Fruit fly (Drosophila melanogaster) whole organism, embryonic: Measurements from ENCODE around the gene CG42781.

Experiments used
- Antp ChIP-seq: fragments of 200-800 bp; sonication (Bioruptor generic); optimal IDR thresholded peaks from 3 replicates; lab custom pipeline; 2016; ENCODE audit warnings: missing biosample characterization, missing genetic modification characterization
- Asciz ChIP-seq: fragments of 200-800 bp; sonication (Bioruptor generic); optimal IDR thresholded peaks from 2 replicates; lab custom pipeline; 2017; ENCODE audit warnings: missing biosample characterization, mild to moderate bottlenecking, missing genetic modification characterization, missing genetic modification reagents
- CG10209 ChIP-seq: fragments of 200-800 bp; sonication (Bioruptor generic); optimal IDR thresholded peaks from 3 replicates; lab custom pipeline; 2017; ENCODE audit warnings: missing biosample characterization, mild to moderate bottlenecking, missing genetic modification characterization, missing genetic modification reagents
- CG11456 ChIP-seq: fragments of 200-800 bp; sonication (Bioruptor generic); IDR thresholded peaks from 3 replicates; pipeline ENCODE4 v1.3.6; 2022; ENCODE audit warnings: missing biosample characterization, missing genetic modification characterization
- CG1233 ChIP-seq: fragments of 200-800 bp; sonication (Bioruptor generic); optimal IDR thresholded peaks from 4 replicates; lab custom pipeline; 2018; ENCODE audit warnings: missing biosample characterization, mild to moderate bottlenecking, missing genetic modification characterization
- CG12769 ChIP-seq: fragments of 200-800 bp; sonication (Bioruptor generic); optimal IDR thresholded peaks from 2 replicates; lab custom pipeline; 2019; ENCODE audit warnings: missing biosample characterization, mild to moderate bottlenecking, missing genetic modification characterization, moderate library complexity
- CG14860 ChIP-seq: fragments of 200-800 bp; sonication (Bioruptor generic); IDR thresholded peaks from 3 replicates; pipeline ENCODE4 v1.3.6; 2022; ENCODE audit warnings: missing biosample characterization, missing genetic modification characterization; ENCODE audit not compliant: partially characterized antibody
- CG17568 ChIP-seq: fragments of 200-800 bp; sonication (Bioruptor generic); optimal IDR thresholded peaks from 2 replicates; lab custom pipeline; 2018; ENCODE audit warnings: missing biosample characterization, mild to moderate bottlenecking, missing genetic modification characterization, moderate library complexity
- CG2202 ChIP-seq: fragments of 200-800 bp; sonication (Bioruptor generic); optimal IDR thresholded peaks from 2 replicates; lab custom pipeline; 2018; ENCODE audit warnings: missing biosample characterization, mild to moderate bottlenecking, missing genetic modification characterization
- CG3726 ChIP-seq: fragments of 200-800 bp; sonication (Bioruptor generic); IDR thresholded peaks from 3 replicates; pipeline ENCODE4, ENCODE4 v1.3.6; 2022; ENCODE audit warnings: missing biosample characterization, missing genetic modification characterization
- CG6765 ChIP-seq: fragments of 200-800 bp; sonication (Bioruptor generic); optimal IDR thresholded peaks from 3 replicates; lab custom pipeline; 2017; ENCODE audit warnings: missing biosample characterization, mild to moderate bottlenecking, missing genetic modification characterization
- CG6854 ChIP-seq: fragments of 200-800 bp; sonication (Bioruptor generic); optimal IDR thresholded peaks from 3 replicates; lab custom pipeline; 2017; ENCODE audit warnings: missing biosample characterization, mild to moderate bottlenecking, missing genetic modification characterization
- CG7963 ChIP-seq: fragments of 200-800 bp; sonication (Bioruptor generic); IDR thresholded peaks from 3 replicates; pipeline ENCODE4 v1.3.6; 2022; ENCODE audit warnings: missing biosample characterization, missing genetic modification characterization; ENCODE audit not compliant: partially characterized antibody
- CG8290 ChIP-seq, 3 experiments: fragments of 200-800 bp; sonication (Bioruptor generic); optimal IDR thresholded peaks; 2 replicates each; lab custom pipeline; 2016 to 2019; ENCODE audit warnings: missing biosample characterization in 3 of 3, missing genetic modification characterization in 3 of 3, mild to moderate bottlenecking in 2 of 3, moderate library complexity in 1 of 3
- CG8478 ChIP-seq: fragments of >200 bp; optimal IDR thresholded peaks from 2 replicates; lab custom pipeline; 2018
- CG9437 ChIP-seq: fragments of 200-800 bp; sonication (Bioruptor generic); optimal IDR thresholded peaks from 2 replicates; lab custom pipeline; 2018; ENCODE audit warnings: missing biosample characterization, mild to moderate bottlenecking, missing genetic modification characterization
- Chrac-16 ChIP-seq: fragments of 200-800 bp; sonication (Bioruptor generic); optimal IDR thresholded peaks from 3 replicates; lab custom pipeline; 2016; ENCODE audit warnings: missing biosample characterization, missing genetic modification characterization
- CkIIα-i1 ChIP-seq: fragments of 200-800 bp; sonication (Bioruptor generic); IDR thresholded peaks from 2 replicates; pipeline ENCODE4 v1.3.6; 2022; ENCODE audit warnings: missing biosample characterization, missing genetic modification characterization
- Dad ChIP-seq: fragments of 200-800 bp; sonication (Bioruptor generic); optimal IDR thresholded peaks from 3 replicates; lab custom pipeline; 2016; ENCODE audit warnings: missing biosample characterization, missing genetic modification characterization
- Doc2 ChIP-seq: fragments of 200-800 bp; sonication (Bioruptor generic); IDR thresholded peaks from 2 replicates; pipeline ENCODE4 v1.3.6; 2022; ENCODE audit warnings: missing biosample characterization, missing genetic modification characterization
- Dp ChIP-seq: fragments of 200-800 bp; sonication (Bioruptor generic); optimal IDR thresholded peaks from 2 replicates; lab custom pipeline; 2018; ENCODE audit warnings: missing biosample characterization, mild to moderate bottlenecking, missing genetic modification characterization, moderate library complexity
- Elba2 ChIP-seq: fragments of 200-800 bp; sonication (Bioruptor generic); optimal IDR thresholded peaks from 3 replicates; lab custom pipeline; 2016; ENCODE audit warnings: missing biosample characterization, missing genetic modification characterization
- NFAT ChIP-seq: fragments of 200-800 bp; sonication (Bioruptor generic); IDR thresholded peaks from 2 replicates; pipeline ENCODE4 v1.3.6; 2022; ENCODE audit warnings: missing biosample characterization, missing genetic modification characterization
- Oli ChIP-seq: fragments of 200-800 bp; sonication (Bioruptor generic); optimal IDR thresholded peaks from 2 replicates; lab custom pipeline; 2018; ENCODE audit warnings: missing biosample characterization, mild to moderate bottlenecking, missing genetic modification characterization, moderate library complexity
- TFAM ChIP-seq: fragments of 200-800 bp; sonication (Bioruptor generic); optimal IDR thresholded peaks from 2 replicates; lab custom pipeline; 2017; ENCODE audit warnings: missing biosample characterization, missing genetic modification characterization, inconsistent platforms
- Usf ChIP-seq: fragments of 200-800 bp; sonication (Bioruptor generic); optimal IDR thresholded peaks from 2 replicates; lab custom pipeline; 2017; ENCODE audit warnings: missing genotype, missing biosample characterization, missing genetic modification characterization
- bigmax ChIP-seq: fragments of 200-800 bp; sonication (Bioruptor generic); optimal IDR thresholded peaks from 2 replicates; lab custom pipeline; 2018; ENCODE audit warnings: missing biosample characterization, mild to moderate bottlenecking, missing genetic modification characterization
- btn ChIP-seq: fragments of 200-800 bp; sonication (Bioruptor generic); optimal IDR thresholded peaks from 2 replicates; lab custom pipeline; 2016; ENCODE audit warnings: missing biosample characterization, missing genetic modification characterization
- cas ChIP-seq: fragments of 200-800 bp; sonication (Bioruptor generic); IDR thresholded peaks from 2 replicates; pipeline ENCODE4 v1.3.6; 2022; ENCODE audit warnings: missing biosample characterization, missing genetic modification characterization
- corto ChIP-seq: fragments of 200-800 bp; sonication (Bioruptor generic); optimal IDR thresholded peaks from 2 replicates; lab custom pipeline; 2016; ENCODE audit warnings: missing biosample characterization, mild to moderate bottlenecking, missing genetic modification characterization, moderate library complexity
- dmrt11E ChIP-seq: fragments of 200-800 bp; sonication (Bioruptor generic); optimal IDR thresholded peaks from 3 replicates; lab custom pipeline; 2018; ENCODE audit warnings: missing biosample characterization, mild to moderate bottlenecking, missing genetic modification characterization, moderate library complexity
- dpn ChIP-seq, 2 experiments: fragments of 200-800 bp; sonication (Bioruptor generic); optimal IDR thresholded peaks; 3 replicates each; lab custom pipeline; 2016; ENCODE audit warnings: missing biosample characterization in 2 of 2, missing genetic modification characterization in 2 of 2
- dysf ChIP-seq: fragments of 200-800 bp; sonication (Bioruptor generic); IDR thresholded peaks from 3 replicates; pipeline ENCODE4 v1.3.6; 2022; ENCODE audit warnings: missing biosample characterization, missing genetic modification characterization
- eyg ChIP-seq: fragments of 200-800 bp; sonication (Bioruptor generic); optimal IDR thresholded peaks from 3 replicates; lab custom pipeline; 2016; ENCODE audit warnings: missing biosample characterization, missing genetic modification characterization
- fd96Cb ChIP-seq: fragments of 200-800 bp; sonication (Bioruptor generic); optimal IDR thresholded peaks from 2 replicates; lab custom pipeline; 2018; ENCODE audit warnings: missing biosample characterization, mild to moderate bottlenecking, missing genetic modification characterization, moderate library complexity
- gem ChIP-seq: fragments of 200-800 bp; sonication (Bioruptor generic); optimal IDR thresholded peaks from 2 replicates; lab custom pipeline; 2019; ENCODE audit warnings: missing biosample characterization, mild to moderate bottlenecking, missing genetic modification characterization, moderate library complexity
- gsb ChIP-seq: fragments of 200-800 bp; sonication (Bioruptor generic); IDR thresholded peaks from 2 replicates; pipeline ENCODE4 v1.3.6; 2022; ENCODE audit warnings: missing biosample characterization, missing genetic modification characterization
- inv ChIP-seq: fragments of 200-800 bp; sonication (Bioruptor generic); IDR thresholded peaks from 2 replicates; pipeline ENCODE4 v1.3.6; 2022; ENCODE audit warnings: missing biosample characterization, missing genetic modification characterization; ENCODE audit not compliant: partially characterized antibody
- jigr1 ChIP-seq: fragments of 200-800 bp; sonication (Bioruptor generic); IDR thresholded peaks from 3 replicates; pipeline ENCODE4 v1.3.6; 2022; ENCODE audit warnings: missing biosample characterization, missing genetic modification characterization
- ken ChIP-seq: fragments of 200-800 bp; sonication (Bioruptor generic); IDR thresholded peaks from 3 replicates; pipeline ENCODE4 v1.3.6; 2022; ENCODE audit warnings: missing biosample characterization, missing genetic modification characterization
- lbe ChIP-seq: fragments of 200-800 bp; sonication (Bioruptor generic); optimal IDR thresholded peaks from 2 replicates; lab custom pipeline; 2016; ENCODE audit warnings: missing biosample characterization, mild to moderate bottlenecking, missing genetic modification characterization
- nau ChIP-seq: fragments of 200-800 bp; sonication (Bioruptor generic); optimal IDR thresholded peaks from 3 replicates; lab custom pipeline; 2017; ENCODE audit warnings: missing biosample characterization, mild to moderate bottlenecking, missing genetic modification characterization, missing genetic modification reagents
- pnt ChIP-seq: fragments of 200-800 bp; sonication (Bioruptor generic); optimal IDR thresholded peaks from 3 replicates; lab custom pipeline; 2016; ENCODE audit warnings: missing biosample characterization, missing genetic modification characterization
- pzg ChIP-seq: fragments of 200-800 bp; sonication (Bioruptor generic); optimal IDR thresholded peaks from 3 replicates; lab custom pipeline; 2018; ENCODE audit warnings: missing biosample characterization, mild to moderate bottlenecking, missing genetic modification characterization, moderate library complexity
- repo ChIP-seq: fragments of 200-800 bp; sonication (Bioruptor generic); optimal IDR thresholded peaks from 2 replicates; lab custom pipeline; 2016; ENCODE audit warnings: missing biosample characterization, missing genetic modification characterization
- salm ChIP-seq: fragments of 200-800 bp; sonication (Bioruptor generic); optimal IDR thresholded peaks from 2 replicates; lab custom pipeline; 2018; ENCODE audit warnings: missing biosample characterization, mild to moderate bottlenecking, missing genetic modification characterization
- sens ChIP-seq: fragments of 200-800 bp; sonication (Bioruptor generic); peaks from one replicate; lab custom pipeline; 2016; ENCODE audit warnings: missing biosample characterization, missing genetic modification characterization
- slou ChIP-seq: fragments of 200-800 bp; sonication (Bioruptor generic); optimal IDR thresholded peaks from 3 replicates; lab custom pipeline; 2016; ENCODE audit warnings: missing biosample characterization, missing genetic modification characterization
- slp2 ChIP-seq: fragments of 200-800 bp; sonication (Bioruptor generic); optimal IDR thresholded peaks from 2 replicates; lab custom pipeline; 2016; ENCODE audit warnings: missing biosample characterization, missing genetic modification characterization
- ssp ChIP-seq: fragments of 200-800 bp; sonication (Bioruptor generic); IDR thresholded peaks from 2 replicates; pipeline ENCODE4 v1.3.6; 2022; ENCODE audit warnings: missing biosample characterization, missing genetic modification characterization
- tna ChIP-seq: fragments of 200-800 bp; sonication (Bioruptor generic); IDR thresholded peaks from 2 replicates; pipeline ENCODE4 v1.3.6; 2022; ENCODE audit warnings: missing biosample characterization, missing genetic modification characterization; ENCODE audit not compliant: partially characterized antibody
- tup ChIP-seq: fragments of 200-800 bp; sonication (Bioruptor generic); optimal IDR thresholded peaks from 2 replicates; lab custom pipeline; 2016; ENCODE audit warnings: missing biosample characterization, mild to moderate bottlenecking, missing genetic modification characterization, moderate library complexity

The CG42781 gene

DNA sequence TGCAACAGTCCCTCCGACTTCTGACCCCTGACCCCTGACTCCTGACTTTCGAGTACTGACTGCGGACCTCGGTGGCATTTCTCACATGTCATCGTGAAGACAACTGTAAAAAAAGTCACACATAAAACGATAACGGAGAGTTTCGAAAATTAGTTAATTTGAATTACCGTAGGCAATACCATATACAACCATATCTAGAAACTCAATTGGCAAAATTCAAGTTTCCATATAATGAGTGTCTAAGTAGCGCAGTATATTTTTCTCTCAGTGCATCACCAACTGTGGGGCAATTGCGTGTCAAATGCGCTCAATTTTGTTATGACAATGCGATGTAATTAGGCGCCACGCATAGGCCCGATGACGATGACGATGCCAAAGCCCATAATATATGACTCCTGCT, 32.2 kb upstream of the CG42781 start:
- TF ChIP-seq ssp (GFP tag; lab: Robert Waterston, UW) (no peak), corto (GFP tag; lab: Kevin White, UChicago) (no peak), TFAM (GFP tag; lab: Kevin White, UChicago) (no peak), CG12769 (tag; lab: Kevin White, UChicago) (no peak), gem (peak; percentile 47), slp2 (GFP tag; lab: Kevin White, UChicago) (no peak), Dad (GFP tag; lab: Kevin White, UChicago) (no peak), nau (GFP tag; lab: Kevin White, UChicago) (no peak), CG11456 (GFP tag; lab: Robert Waterston, UW) (no peak), gsb (GFP tag; lab: Robert Waterston, UW) (no peak), Doc2 (GFP tag; lab: Robert Waterston, UW) (no peak), CG8478 (no peak), Usf (no peak), cas (GFP tag; lab: Robert Waterston, UW) (no peak), btn (no peak), Dp (GFP tag; lab: Kevin White, UChicago) (no peak), Elba2 (no peak), CG6765 (GFP tag; lab: Kevin White, UChicago) (no peak), CG3726 (GFP tag; lab: Robert Waterston, UW) (no peak), Oli (tag; lab: Kevin White, UChicago) (peak; percentile 12), CG14860 (GFP tag; lab: Robert Waterston, UW) (no peak), dysf (no peak), dpn (GFP tag; optimal IDR thresholded peaks at IDR 0.05; lab: Kevin White, UChicago) (no peak), eyg (GFP tag; lab: Kevin White, UChicago) (no peak), ken (GFP tag; lab: Robert Waterston, UW) (0 out of 3 replicates have a peak, but pooled peaks have one; percentile 4), CG2202 (tag; lab: Kevin White, UChicago) (no peak), pzg (GFP tag; lab: Kevin White, UChicago) (no peak), bigmax (GFP tag; lab: Kevin White, UChicago) (no peak), dmrt11E (tag; lab: Kevin White, UChicago) (peak; percentile 37), CG8290 (GFP tag; optimal IDR thresholded peaks at IDR 0.05; lab: Kevin White, UChicago) (no peak), CG8290 (tag; optimal IDR thresholded peaks at IDR 0.05; lab: Kevin White, UChicago) (no peak), fd96Cb (peak; percentile 17), salm (tag; lab: Kevin White, UChicago) (no peak), Antp (GFP tag; lab: Kevin White, UChicago) (no peak), lbe (no peak), tna (GFP tag; lab: Robert Waterston, UW) (no peak), CG7963 (no peak), CG1233 (GFP tag; lab: Kevin White, UChicago) (no peak), CG9437 (no peak), tup (no peak), CG17568 (GFP tag; lab: Kevin White, UChicago) (no peak), inv (GFP tag; lab: Robert Waterston, UW) (no peak), Chrac-16 (GFP tag; lab: Kevin White, UChicago) (no peak), Asciz (GFP tag; lab: Kevin White, UChicago) (no peak), CG6854 (GFP tag; lab: Kevin White, UChicago) (no peak), NFAT (GFP tag; lab: Robert Waterston, UW) (no peak), slou (GFP tag; lab: Kevin White, UChicago) (no peak), pnt (peak; percentile 22), sens (GFP tag; lab: Kevin White, UChicago) (peak; percentile 84), repo (GFP tag; lab: Kevin White, UChicago) (no peak), CkIIα-i1 (no peak), jigr1 (GFP tag; lab: Robert Waterston, UW) (no peak), CG10209 (no peak)
